Fruit fly (Drosophila melanogaster): ENCODE measurements around the gene djl.

DNA sequence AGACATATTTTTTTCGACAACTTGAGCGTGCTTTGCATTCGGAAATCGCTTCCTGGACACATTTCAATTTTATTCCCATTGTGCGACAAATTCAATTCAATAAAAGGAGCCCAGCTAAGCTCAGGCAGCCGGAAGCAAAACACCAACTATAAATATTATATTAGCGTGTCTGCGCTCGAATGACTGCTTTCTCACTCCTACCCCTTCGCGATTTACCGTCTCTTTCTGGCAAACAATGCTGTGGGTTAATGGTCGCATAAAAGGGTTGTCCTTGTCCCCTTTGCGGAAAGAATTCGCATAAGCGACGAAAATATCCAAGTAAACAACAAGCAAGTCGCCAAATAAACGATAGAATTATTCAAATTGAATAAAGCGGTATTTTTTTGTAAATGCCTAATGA lies 43.7 kb downstream of the djl start:
- TF ChIP-seq topi (GFP tag; optimal IDR thresholded peaks at IDR 0.05) (no peak), CG9139 (GFP tag; optimal IDR thresholded peaks at IDR 0.05) (no peak), CG32006 (GFP tag; optimal IDR thresholded peaks at IDR 0.05) (no peak), CG6276 (GFP tag; optimal IDR thresholded peaks at IDR 0.05) (no peak), Ets96B (tag; optimal IDR thresholded peaks at IDR 0.05) (no peak), pdm3 (GFP tag; optimal IDR thresholded peaks at IDR 0.05) (no peak), OdsH (GFP tag; optimal IDR thresholded peaks at IDR 0.05) (no peak), Smox (GFP tag; optimal IDR thresholded peaks at IDR 0.05) (no peak), Hr4 (GFP tag; optimal IDR thresholded peaks at IDR 0.05) (no peak), CG11902 (GFP tag; optimal IDR thresholded peaks at IDR 0.05) (no peak), eg (GFP tag; IDR thresholded peaks at IDR 0.05) (no peak), CG6854 (GFP tag; optimal IDR thresholded peaks at IDR 0.05) (no peak)
